Fruit fly (Drosophila melanogaster): ENCODE data around the gene GXIVsPLA2.

Gene GXIVsPLA2

dm6 chr3L:15952287-15952686 lies 2.6 kb upstream of the GXIVsPLA2 start:
- TF ChIP-seq sv (GFP tag; optimal IDR thresholded peaks at IDR 0.05) (no peak), dl (GFP tag; optimal IDR thresholded peaks at IDR 0.05; ENCODE audit: insufficient read depth in 1 of 2, partially characterized antibody in 2 of 2) (no peak), dsf (GFP tag; optimal IDR thresholded peaks at IDR 0.05; ENCODE audit: borderline replicate concordance) (no peak), Vsx2 (GFP tag; optimal IDR thresholded peaks at IDR 0.05; ENCODE audit: partially characterized antibody) (no peak), Hr78 (GFP tag; optimal IDR thresholded peaks at IDR 0.05) (no peak), br (GFP tag; optimal IDR thresholded peaks at IDR 0.05) (no peak), usp (GFP tag; optimal IDR thresholded peaks at IDR 0.05) (no peak), jim (GFP tag; optimal IDR thresholded peaks at IDR 0.05) (no peak), foxo (GFP tag; optimal IDR thresholded peaks at IDR 0.05) (no peak), Hr83 (GFP tag; optimal IDR thresholded peaks at IDR 0.05; ENCODE audit: poor library complexity, severe bottlenecking) (no peak)

dm6 chr3L:15952909-15953308 lies 2.0 kb upstream of the GXIVsPLA2 start:
- TF ChIP-seq Hr78 (GFP tag; optimal IDR thresholded peaks at IDR 0.05), result no peak

dm6 chr3L:15953892-15954291 lies 1.0 kb upstream of the GXIVsPLA2 start:
- TF ChIP-seq CG32264 (GFP tag; optimal IDR thresholded peaks at IDR 0.05) (no peak), fru (GFP tag; optimal IDR thresholded peaks at IDR 0.05) (no peak), brk (GFP tag; optimal IDR thresholded peaks at IDR 0.05) (no peak), jim (GFP tag; optimal IDR thresholded peaks at IDR 0.05) (no peak), pan (optimal IDR thresholded peaks at IDR 0.05) (no peak), h (GFP tag; optimal IDR thresholded peaks at IDR 0.05) (no peak), Dfd (GFP tag; optimal IDR thresholded peaks at IDR 0.05) (no peak), Hr83 (GFP tag; optimal IDR thresholded peaks at IDR 0.05; ENCODE audit: poor library complexity, severe bottlenecking) (no peak), CG9705 (GFP tag; optimal IDR thresholded peaks at IDR 0.05) (no peak), OdsH (GFP tag; optimal IDR thresholded peaks at IDR 0.05) (no peak), tai (GFP tag; optimal IDR thresholded peaks at IDR 0.05) (no peak), Jra (GFP tag; optimal IDR thresholded peaks at IDR 0.05) (no peak), Mio (GFP tag; optimal IDR thresholded peaks at IDR 0.05) (no peak), woc (GFP tag; optimal IDR thresholded peaks at IDR 0.05) (no peak), rgr (GFP tag; optimal IDR thresholded peaks at IDR 0.05) (no peak), Dif (GFP tag; optimal IDR thresholded peaks at IDR 0.05; ENCODE audit: partially characterized antibody) (no peak), lola (GFP tag; optimal IDR thresholded peaks at IDR 0.05) (no peak)

dm6 chr3L:15956448-15957010 lies 1.6 kb downstream of the GXIVsPLA2 start, which contains the start of gene elgi:
elgi (plus strand) TSS chr3L:15956550.
- TF ChIP-seq pan (optimal IDR thresholded peaks at IDR 0.05) (no peak), tai (GFP tag; optimal IDR thresholded peaks at IDR 0.05) (no peak), br (GFP tag; optimal IDR thresholded peaks at IDR 0.05) (peak; percentile 75), fru (GFP tag; optimal IDR thresholded peaks at IDR 0.05) (peak; percentile 77), h (GFP tag; optimal IDR thresholded peaks at IDR 0.05) (peak; percentile 82), psq (GFP tag; optimal IDR thresholded peaks at IDR 0.05) (peak; percentile 51), rgr (GFP tag; optimal IDR thresholded peaks at IDR 0.05) (peak; percentile 78), woc (GFP tag; optimal IDR thresholded peaks at IDR 0.05) (peak; percentile 85), Hr83 (GFP tag; optimal IDR thresholded peaks at IDR 0.05; ENCODE audit: poor library complexity, severe bottlenecking) (peak; percentile 80), dmrt93B (GFP tag; optimal IDR thresholded peaks at IDR 0.05) (no peak), sv (GFP tag; optimal IDR thresholded peaks at IDR 0.05) (peak; percentile 52), CrebA (GFP tag; optimal IDR thresholded peaks at IDR 0.05; ENCODE audit: borderline replicate concordance) (no peak), Sp1 (GFP tag; optimal IDR thresholded peaks at IDR 0.05) (peak; percentile 60), ey (GFP tag; optimal IDR thresholded peaks at IDR 0.05) (peak; percentile 54), jim (GFP tag; optimal IDR thresholded peaks at IDR 0.05) (no peak), sage (GFP tag; optimal IDR thresholded peaks at IDR 0.05) (no peak), GATAd (GFP tag; optimal IDR thresholded peaks at IDR 0.05) (no peak), foxo (GFP tag; optimal IDR thresholded peaks at IDR 0.05) (peak in 1 of 2 experiments; percentile 82), dl (GFP tag; optimal IDR thresholded peaks at IDR 0.05; ENCODE audit: insufficient read depth in 1 of 2, partially characterized antibody in 2 of 2) (no peak), OdsH (GFP tag; optimal IDR thresholded peaks at IDR 0.05) (peak; percentile 46), lola (GFP tag; optimal IDR thresholded peaks at IDR 0.05) (no peak), Myc (optimal IDR thresholded peaks at IDR 0.05) (peak; percentile 88), HLH106 (tag; optimal IDR thresholded peaks at IDR 0.05) (peak; percentile 58), CG32264 (GFP tag; optimal IDR thresholded peaks at IDR 0.05) (peak; percentile 47), Rel (GFP tag; optimal IDR thresholded peaks at IDR 0.05) (no peak), Rel (tag; optimal IDR thresholded peaks at IDR 0.05) (peak; percentile 54), N (GFP tag; optimal IDR thresholded peaks at IDR 0.05) (no peak), dsf (GFP tag; optimal IDR thresholded peaks at IDR 0.05; ENCODE audit: borderline replicate concordance) (no peak), CG9705 (GFP tag; optimal IDR thresholded peaks at IDR 0.05) (peak; percentile 49), Mio (GFP tag; optimal IDR thresholded peaks at IDR 0.05) (peak; percentile 10)
